Fruit fly (Drosophila melanogaster) whole organism, prepupa: ENCODE measurements around the gene hh.
A peak's percentile ranks its signal among the peaks of the same experiment; 100 is the strongest.

Experiments
- Blimp-1 ChIP-seq: fragments of 200-800 bp; sonication (Bioruptor generic); optimal IDR thresholded peaks from 3 replicates; lab custom pipeline; 2017; ENCODE audit warnings: missing biosample characterization, missing genetic modification characterization, mild to moderate bottlenecking, moderate library complexity, missing genetic modification reagents
- CG10631 ChIP-seq: fragments of 200-800 bp; sonication (Bioruptor generic); optimal IDR thresholded peaks from 2 replicates; lab custom pipeline; 2016; ENCODE audit warnings: missing biosample characterization, missing genetic modification characterization
- CG10669 ChIP-seq: fragments of 200-800 bp; sonication (Bioruptor generic); optimal IDR thresholded peaks from 3 replicates; lab custom pipeline; 2018; ENCODE audit warnings: missing biosample characterization, mild to moderate bottlenecking, missing genetic modification characterization, moderate library complexity
- CG11762 ChIP-seq: fragments of 200-800 bp; sonication (Bioruptor generic); optimal IDR thresholded peaks from 3 replicates; lab custom pipeline; 2016; ENCODE audit warnings: missing biosample characterization, missing genetic modification characterization; ENCODE audit not compliant: insufficient read depth
- CG1621 ChIP-seq: fragments of 200-800 bp; sonication (Bioruptor generic); optimal IDR thresholded peaks from 3 replicates; lab custom pipeline; 2018; ENCODE audit warnings: missing biosample characterization, mild to moderate bottlenecking, missing genetic modification characterization
- CG3032 ChIP-seq: fragments of 200-800 bp; optimal IDR thresholded peaks from 2 replicates; lab custom pipeline; 2019; ENCODE audit warnings: missing biosample characterization, mild to moderate bottlenecking, missing genetic modification characterization, moderate library complexity
- CG32006 ChIP-seq: fragments of 200-800 bp; sonication (Bioruptor generic); optimal IDR thresholded peaks from 3 replicates; lab custom pipeline; 2017; ENCODE audit warnings: missing biosample characterization, mild to moderate bottlenecking, missing genetic modification characterization
- CG34406 ChIP-seq: fragments of 200-800 bp; sonication (Bioruptor generic); optimal IDR thresholded peaks from 3 replicates; lab custom pipeline; 2016; ENCODE audit warnings: missing biosample characterization, missing genetic modification characterization
- CG4318 ChIP-seq: fragments of 200-800 bp; sonication (Bioruptor generic); optimal IDR thresholded peaks from 3 replicates; lab custom pipeline; 2017; ENCODE audit warnings: missing biosample characterization, mild to moderate bottlenecking, missing genetic modification characterization
- CG6163 ChIP-seq: fragments of 200-800 bp; sonication (Bioruptor generic); IDR thresholded peaks from 3 replicates; pipeline ENCODE4 v1.3.6; 2022; ENCODE audit warnings: missing biosample characterization, missing genetic modification characterization
- CG6276 ChIP-seq: fragments of 200-800 bp; sonication (Bioruptor generic); optimal IDR thresholded peaks from 2 replicates; lab custom pipeline; 2017; ENCODE audit warnings: missing biosample characterization, mild to moderate bottlenecking, missing genetic modification characterization
- CG6792 ChIP-seq: fragments of 200-800 bp; sonication (Bioruptor generic); optimal IDR thresholded peaks from 3 replicates; lab custom pipeline; 2016; ENCODE audit warnings: missing biosample characterization, missing genetic modification characterization
- CG6808 ChIP-seq: fragments of 200-800 bp; sonication (Bioruptor generic); optimal IDR thresholded peaks from 3 replicates; lab custom pipeline; 2017; ENCODE audit warnings: missing biosample characterization, missing genetic modification characterization, mild to moderate bottlenecking, moderate library complexity, missing genetic modification reagents
- CG6854 ChIP-seq: fragments of 200-800 bp; sonication (Bioruptor generic); optimal IDR thresholded peaks from 2 replicates; lab custom pipeline; 2017; ENCODE audit warnings: missing biosample characterization, mild to moderate bottlenecking, missing genetic modification characterization
- CG7368 ChIP-seq: fragments of 200-800 bp; sonication (Bioruptor generic); optimal IDR thresholded peaks from 3 replicates; lab custom pipeline; 2016; ENCODE audit warnings: missing biosample characterization, missing genetic modification characterization
- CG8119 ChIP-seq: fragments of 200-800 bp; sonication (Bioruptor generic); IDR thresholded peaks from 3 replicates; pipeline ENCODE4 v1.3.6; 2022; ENCODE audit warnings: missing biosample characterization, missing genetic modification characterization
- CG8319 ChIP-seq: fragments of 200-800 bp; sonication (Bioruptor generic); optimal IDR thresholded peaks from 3 replicates; lab custom pipeline; 2016; ENCODE audit warnings: missing biosample characterization, missing genetic modification characterization
- CG8632 ChIP-seq: fragments of 200-800 bp; sonication (Bioruptor generic); optimal IDR thresholded peaks from 3 replicates; lab custom pipeline; 2016; ENCODE audit warnings: missing biosample characterization, missing genetic modification characterization
- CG9139 ChIP-seq: fragments of 200-800 bp; sonication (Bioruptor generic); optimal IDR thresholded peaks from 3 replicates; lab custom pipeline; 2017; ENCODE audit warnings: missing biosample characterization, mild to moderate bottlenecking, missing genetic modification characterization
- Eip78C ChIP-seq: fragments of 200-800 bp; sonication (Bioruptor generic); peaks from one replicate; lab custom pipeline; 2016; ENCODE audit warnings: missing biosample characterization, missing genetic modification characterization
- Eip93F ChIP-seq: fragments of 200-800 bp; sonication (Bioruptor generic); optimal IDR thresholded peaks from 2 replicates; lab custom pipeline; 2016; ENCODE audit warnings: missing biosample characterization, mild to moderate bottlenecking, missing genetic modification characterization
- Ets21C ChIP-seq: fragments of 200-800 bp; sonication (Bioruptor generic); optimal IDR thresholded peaks from 3 replicates; lab custom pipeline; 2016; ENCODE audit warnings: missing biosample characterization, missing genetic modification characterization
- Ets96B ChIP-seq: fragments of 200-800 bp; optimal IDR thresholded peaks from 2 replicates; lab custom pipeline; 2019; ENCODE audit warnings: missing biosample characterization, mild to moderate bottlenecking, missing genetic modification characterization, moderate library complexity
- Hr38 ChIP-seq: sonication (Bioruptor generic); optimal IDR thresholded peaks from 2 replicates; lab custom pipeline; 2016; ENCODE audit warnings: missing biosample characterization, missing genetic modification characterization
- Hr39 ChIP-seq: fragments of 200-800 bp; sonication (Bioruptor generic); optimal IDR thresholded peaks from 2 replicates; lab custom pipeline; 2016; ENCODE audit warnings: missing biosample characterization, missing genetic modification characterization
- Hr4 ChIP-seq: fragments of 200-800 bp; sonication (Bioruptor generic); optimal IDR thresholded peaks from 3 replicates; lab custom pipeline; 2016; ENCODE audit warnings: missing biosample characterization, missing genetic modification characterization
- Lpt ChIP-seq: fragments of 200-800 bp; sonication (Bioruptor generic); optimal IDR thresholded peaks from 3 replicates; lab custom pipeline; 2016; ENCODE audit warnings: missing biosample characterization, missing genetic modification characterization
- Met ChIP-seq: fragments of 200-800 bp; sonication (Bioruptor generic); optimal IDR thresholded peaks from 3 replicates; lab custom pipeline; 2016; ENCODE audit warnings: missing biosample characterization, missing genetic modification characterization
- OdsH ChIP-seq: fragments of 200-800 bp; sonication (Bioruptor generic); optimal IDR thresholded peaks from 3 replicates; lab custom pipeline; 2016; ENCODE audit warnings: missing biosample characterization, missing genetic modification characterization
- Smox ChIP-seq: fragments of 200-800 bp; sonication (Bioruptor generic); optimal IDR thresholded peaks from 3 replicates; lab custom pipeline; 2016; ENCODE audit warnings: missing biosample characterization, missing genetic modification characterization
- Sox15 ChIP-seq: fragments of 200-800 bp; sonication (Bioruptor generic); optimal IDR thresholded peaks from 3 replicates; lab custom pipeline; 2016; ENCODE audit warnings: missing biosample characterization, missing genetic modification characterization
- achi ChIP-seq: fragments of 200-800 bp; sonication (Bioruptor generic); optimal IDR thresholded peaks from 3 replicates; lab custom pipeline; 2016; ENCODE audit warnings: missing biosample characterization, missing genetic modification characterization
- acj6 ChIP-seq: fragments of 200-800 bp; sonication (Bioruptor generic); optimal IDR thresholded peaks from 3 replicates; lab custom pipeline; 2016; ENCODE audit warnings: missing biosample characterization, missing genetic modification characterization
- cyc ChIP-seq: fragments of 200-800 bp; sonication (Bioruptor generic); optimal IDR thresholded peaks from 3 replicates; lab custom pipeline; 2016; ENCODE audit warnings: missing biosample characterization, missing genetic modification characterization
- dac ChIP-seq: fragments of 200-800 bp; sonication (Bioruptor generic); optimal IDR thresholded peaks from 2 replicates; lab custom pipeline; 2017; ENCODE audit warnings: missing biosample characterization, mild to moderate bottlenecking, missing genetic modification characterization
- dsx ChIP-seq: fragments of 200-800 bp; optimal IDR thresholded peaks from 3 replicates; lab custom pipeline; 2019; ENCODE audit warnings: missing biosample characterization, mild to moderate bottlenecking, missing genetic modification characterization, moderate library complexity; ENCODE audit not compliant: poor library complexity, severe bottlenecking
- eg ChIP-seq: fragments of 200-800 bp; sonication (Bioruptor generic); IDR thresholded peaks from 3 replicates; pipeline ENCODE4 v1.3.6; 2022; ENCODE audit warnings: missing biosample characterization, missing genetic modification characterization
- esn ChIP-seq: fragments of 200-800 bp; sonication (Bioruptor generic); optimal IDR thresholded peaks from 2 replicates; lab custom pipeline; 2016; ENCODE audit warnings: missing biosample characterization, mild to moderate bottlenecking, missing genetic modification characterization, moderate library complexity
- fd59A ChIP-seq: fragments of 200-800 bp; sonication (Bioruptor generic); optimal IDR thresholded peaks from 2 replicates; lab custom pipeline; 2017; ENCODE audit warnings: missing biosample characterization, mild to moderate bottlenecking, missing genetic modification characterization, missing genetic modification reagents
- fd85E ChIP-seq: fragments of 200-800 bp; sonication (Bioruptor generic); optimal IDR thresholded peaks from 3 replicates; lab custom pipeline; 2016; ENCODE audit warnings: missing biosample characterization, missing genetic modification characterization
- fkh ChIP-seq: fragments of 200-800 bp; sonication (Bioruptor generic); optimal IDR thresholded peaks from 3 replicates; lab custom pipeline; 2017; ENCODE audit warnings: missing biosample characterization, mild to moderate bottlenecking, missing genetic modification characterization, moderate library complexity
- lz ChIP-seq: fragments of 200-800 bp; sonication (Bioruptor generic); optimal IDR thresholded peaks from 3 replicates; lab custom pipeline; 2016; ENCODE audit warnings: missing biosample characterization, missing genetic modification characterization
- spab ChIP-seq: fragments of 200-800 bp; sonication (Bioruptor generic); optimal IDR thresholded peaks from 2 replicates; lab custom pipeline; 2017; ENCODE audit warnings: missing biosample characterization, mild to moderate bottlenecking, missing genetic modification characterization, missing genetic modification reagents
- ss ChIP-seq, 2 experiments: fragments of 200-800 bp; sonication (Bioruptor generic); optimal IDR thresholded peaks; 2 replicates in 1 of 2; 3 replicates in 1 of 2; lab custom pipeline; 2017 to 2018; ENCODE audit warnings: mild to moderate bottlenecking in 2 of 2, missing biosample characterization in 2 of 2, missing genetic modification characterization in 2 of 2, moderate library complexity in 1 of 2
- svp ChIP-seq: fragments of 200-800 bp; sonication (Bioruptor generic); peaks from one replicate; lab custom pipeline; 2016; ENCODE audit warnings: missing biosample characterization, missing genetic modification characterization
- topi ChIP-seq: fragments of 200-800 bp; sonication (Bioruptor generic); optimal IDR thresholded peaks from 3 replicates; lab custom pipeline; 2016; ENCODE audit warnings: missing biosample characterization, missing genetic modification characterization
- vri ChIP-seq: fragments of 200-800 bp; sonication (Bioruptor generic); optimal IDR thresholded peaks from 3 replicates; lab custom pipeline; 2016; ENCODE audit warnings: missing biosample characterization, mild to moderate bottlenecking, missing genetic modification characterization

Gene hh

DNA sequence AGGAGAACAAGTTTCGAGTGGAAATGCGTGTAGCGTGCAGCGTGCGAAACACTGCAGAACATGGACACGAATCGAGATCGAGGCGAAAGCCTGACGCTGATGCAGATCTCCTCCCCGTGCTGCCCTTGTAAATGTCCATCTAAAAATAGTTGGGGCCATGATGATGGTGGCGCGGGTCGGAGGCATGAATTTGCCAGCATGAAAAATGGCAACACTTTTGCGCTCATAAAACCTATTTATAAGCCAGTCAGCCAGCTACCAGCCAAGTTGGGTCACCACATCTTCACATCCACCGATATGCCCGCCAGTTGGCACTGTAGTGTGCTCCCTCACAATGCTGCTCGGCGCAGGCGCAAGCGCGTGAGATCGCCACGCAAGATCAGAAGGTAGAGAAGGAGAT lies 6.7 kb upstream of the hh start (continued):
- peak; percentile 72 for TF ChIP-seq esn (GFP tag; lab: Kevin White, UChicago)
- TF ChIP-seq CG9139 (GFP tag; lab: Kevin White, UChicago) = no peak
- peak; percentile 42 for TF ChIP-seq CG7368 (GFP tag; lab: Kevin White, UChicago)
- peak; percentile 48 for TF ChIP-seq CG34406 (GFP tag; lab: Kevin White, UChicago)
- TF ChIP-seq fkh (GFP tag; lab: Kevin White, UChicago) = no peak
- TF ChIP-seq Ets21C = peak; percentile 63
- no peak for TF ChIP-seq fd85E (GFP tag; lab: Kevin White, UChicago)
- TF ChIP-seq Blimp-1 (GFP tag; lab: Kevin White, UChicago) = no peak
- no peak for TF ChIP-seq Lpt (GFP tag; lab: Kevin White, UChicago)
- TF ChIP-seq Ets96B (tag; lab: Kevin White, UChicago) = peak; percentile 56
- TF ChIP-seq CG32006 (GFP tag; lab: Kevin White, UChicago) = peak; percentile 39
- TF ChIP-seq OdsH (GFP tag; lab: Kevin White, UChicago) = peak; percentile 54
- no peak for TF ChIP-seq CG8119
- TF ChIP-seq CG4318 (GFP tag; lab: Kevin White, UChicago) = no peak
- TF ChIP-seq CG8319 (GFP tag; lab: Kevin White, UChicago) = peak; percentile 66
- TF ChIP-seq, all 60 proteins: peak for 36

DNA sequence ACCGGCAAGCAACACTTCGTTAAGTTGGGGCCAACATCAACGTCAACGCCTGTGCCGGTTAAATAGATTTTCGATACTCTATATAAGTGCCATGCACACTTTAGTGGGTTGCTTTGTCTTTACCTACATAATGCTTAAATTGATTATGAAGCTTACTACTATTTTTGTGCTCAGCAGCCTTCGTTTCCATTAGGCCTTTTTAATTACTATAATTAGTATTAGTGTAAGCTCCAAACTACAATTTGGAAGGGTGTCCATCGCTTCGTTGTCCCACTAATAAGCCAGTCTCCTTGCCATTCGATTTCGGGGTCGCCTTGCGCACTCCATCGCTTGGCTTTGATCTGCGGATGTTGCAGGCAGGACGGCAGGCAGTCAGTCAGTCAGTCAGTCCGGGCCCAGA lies 5.9 kb upstream of the hh start:
- TF ChIP-seq dsx (peak; percentile 66), ss (GFP tag; optimal IDR thresholded peaks at IDR 0.05; lab: Kevin White, UChicago) (peak in 1 of 2 experiments; percentile 61), achi (GFP tag; lab: Kevin White, UChicago) (peak; percentile 61), CG6854 (no peak), CG6276 (no peak), CG32006 (GFP tag; lab: Kevin White, UChicago) (peak; percentile 48), CG6808 (peak; percentile 82), Ets96B (tag; lab: Kevin White, UChicago) (peak; percentile 71), dac (GFP tag; lab: Kevin White, UChicago) (no peak), topi (peak; percentile 62), Ets21C (peak; percentile 1), CG10669 (GFP tag; lab: Kevin White, UChicago) (peak; percentile 81), Hr4 (GFP tag; lab: Kevin White, UChicago) (peak; percentile 2), fkh (GFP tag; lab: Kevin White, UChicago) (no peak), CG1621 (tag; lab: Kevin White, UChicago) (peak; percentile 73), CG6163 (GFP tag; lab: Robert Waterston, UW) (peak; percentile 79), eg (GFP tag; lab: Robert Waterston, UW) (peak; percentile 44; the same call in 1 of the 3 replicates), CG4318 (GFP tag; lab: Kevin White, UChicago) (no peak), CG6792 (peak; percentile 48), CG8119 (peak; percentile 56), cyc (GFP tag; lab: Kevin White, UChicago) (peak; percentile 25), Smox (GFP tag; lab: Kevin White, UChicago) (peak; percentile 48), fd85E (GFP tag; lab: Kevin White, UChicago) (no peak), vri (peak; percentile 33), esn (GFP tag; lab: Kevin White, UChicago) (peak; percentile 56), CG8632 (peak; percentile 53), CG9139 (GFP tag; lab: Kevin White, UChicago) (peak; percentile 71), CG7368 (GFP tag; lab: Kevin White, UChicago) (peak; percentile 60), CG10631 (GFP tag; lab: Kevin White, UChicago) (peak; percentile 66), Eip78C (GFP tag; lab: Kevin White, UChicago) (peak; percentile 86), fd59A (peak; percentile 73), Eip93F (GFP tag; lab: Kevin White, UChicago) (no peak), spab (GFP tag; lab: Kevin White, UChicago) (peak; percentile 67), CG34406 (GFP tag; lab: Kevin White, UChicago) (peak; percentile 52), Hr38 (no peak), Hr39 (peak; percentile 47), CG3032 (tag; lab: Kevin White, UChicago) (peak; percentile 85), acj6 (peak; percentile 66), CG11762 (GFP tag; lab: Kevin White, UChicago) (peak; percentile 34), Met (GFP tag; lab: Kevin White, UChicago) (peak; percentile 43), OdsH (GFP tag; lab: Kevin White, UChicago) (peak; percentile 63), svp (peak; percentile 72), Blimp-1 (GFP tag; lab: Kevin White, UChicago) (peak; percentile 20), lz (GFP tag; lab: Kevin White, UChicago) (peak; percentile 61), Sox15 (peak; percentile 46)
